Worm (Caenorhabditis elegans): ENCODE data around the gene acl-2.

DNA sequence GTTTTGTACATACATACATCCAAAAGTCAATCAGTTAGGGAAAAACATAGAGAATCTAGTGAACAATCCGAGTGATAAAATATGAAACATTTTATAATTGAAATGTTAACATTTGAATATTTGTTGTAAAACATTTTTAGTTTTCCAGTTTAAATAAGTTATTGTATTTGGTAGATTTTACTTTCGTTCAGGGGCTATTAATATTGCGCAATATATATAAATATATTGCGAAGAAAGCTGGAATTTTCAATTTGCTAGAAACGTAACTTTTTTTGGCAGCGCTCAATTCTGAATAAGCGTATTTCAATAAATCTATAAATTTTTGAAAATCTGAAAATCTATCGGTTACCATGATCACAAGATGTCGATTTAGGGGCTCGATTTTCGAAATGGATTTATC lies 23.4 kb downstream of the acl-2 start:
- no peak for TF ChIP-seq F49E8.2 (tag; optimal IDR thresholded peaks at IDR 0.05; ENCODE audit: borderline replicate concordance)
- TF ChIP-seq nhr-237 (tag; optimal IDR thresholded peaks at IDR 0.05), result no peak

All from whole organism, L4 larva.